Fruit fly (Drosophila melanogaster): Measurements from ENCODE around the gene Scsalpha1.

The Scsalpha1 gene

dm6 chr3L:3791043-3791682, 22.8 kb upstream of the Scsalpha1 start (continued):
- TF ChIP-seq tgo (GFP tag; IDR thresholded peaks at IDR 0.05): no peak
- no peak for TF ChIP-seq CG11085 (GFP tag; IDR thresholded peaks at IDR 0.05)
- TF ChIP-seq grau (tag; optimal IDR thresholded peaks at IDR 0.05): peak; percentile 46
- TF ChIP-seq CG1233 (GFP tag; optimal IDR thresholded peaks at IDR 0.05): no peak
- no peak for TF ChIP-seq CG3163 (GFP tag; optimal IDR thresholded peaks at IDR 0.05)
- TF ChIP-seq NK7.1 (GFP tag; optimal IDR thresholded peaks at IDR 0.05): no peak
- TF ChIP-seq Dp (GFP tag; optimal IDR thresholded peaks at IDR 0.05): no peak
- no peak for TF ChIP-seq CG12744 (GFP tag; optimal IDR thresholded peaks at IDR 0.05)
- no peak for TF ChIP-seq gcm (GFP tag; optimal IDR thresholded peaks at IDR 0.05)
- TF ChIP-seq HLH3B (GFP tag; IDR thresholded peaks at IDR 0.05): no peak
- no peak for TF ChIP-seq ham (GFP tag; IDR thresholded peaks at IDR 0.05)
- TF ChIP-seq Asciz (GFP tag; optimal IDR thresholded peaks at IDR 0.05): no peak
- TF ChIP-seq CG15479 (GFP tag; optimal IDR thresholded peaks at IDR 0.05): no peak
- TF ChIP-seq slbo (GFP tag; IDR thresholded peaks at IDR 0.05): no peak
- no peak for TF ChIP-seq lilli (GFP tag; optimal IDR thresholded peaks at IDR 0.05)
- TF ChIP-seq org-1 (GFP tag; optimal IDR thresholded peaks at IDR 0.05): no peak
- no peak for TF ChIP-seq CG2678 (tag; optimal IDR thresholded peaks at IDR 0.05)
- TF ChIP-seq Dref (GFP tag; IDR thresholded peaks at IDR 0.05): no peak
- no peak for TF ChIP-seq CG2129 (GFP tag; IDR thresholded peaks at IDR 0.05; ENCODE audit: partially characterized antibody)
- TF ChIP-seq CG14014 (GFP tag; IDR thresholded peaks at IDR 0.05): no peak; the same call in 1 of the 2 replicates
- no peak for TF ChIP-seq nom (GFP tag; optimal IDR thresholded peaks at IDR 0.05)
- no peak for TF ChIP-seq sima (GFP tag; optimal IDR thresholded peaks at IDR 0.05)
- no peak for TF ChIP-seq croc (GFP tag; conservative IDR thresholded peaks at IDR 0.05)
- TF ChIP-seq CG12391 (tag; optimal IDR thresholded peaks at IDR 0.05): no peak
- no peak for TF ChIP-seq mam (GFP tag; optimal IDR thresholded peaks at IDR 0.05)
- TF ChIP-seq wek (GFP tag; optimal IDR thresholded peaks at IDR 0.05): no peak
- TF ChIP-seq CG9727 (GFP tag; optimal IDR thresholded peaks at IDR 0.05): peak; percentile 12
- TF ChIP-seq CG4424 (GFP tag; optimal IDR thresholded peaks at IDR 0.05): peak; percentile 31
- TF ChIP-seq CG12299 (tag; optimal IDR thresholded peaks at IDR 0.05): no peak
- no peak for TF ChIP-seq chm (GFP tag; IDR thresholded peaks at IDR 0.05)
- no peak for TF ChIP-seq CrebB (tag; optimal IDR thresholded peaks at IDR 0.05)
- no peak for TF ChIP-seq CG3838 (GFP tag; optimal IDR thresholded peaks at IDR 0.05)
- no peak for TF ChIP-seq Xrp1 (GFP tag; IDR thresholded peaks at IDR 0.05)
- TF ChIP-seq Sox102F (GFP tag; optimal IDR thresholded peaks at IDR 0.05): peak; percentile 15
- TF ChIP-seq CG6272 (GFP tag; IDR thresholded peaks at IDR 0.05): no peak
- TF ChIP-seq ind (GFP tag; optimal IDR thresholded peaks at IDR 0.05): no peak
- no peak for TF ChIP-seq trh (GFP tag; optimal IDR thresholded peaks at IDR 0.05)
- no peak for TF ChIP-seq zen2 (GFP tag; IDR thresholded peaks at IDR 0.05; ENCODE audit: partially characterized antibody)
- TF ChIP-seq CG18262 (tag; optimal IDR thresholded peaks at IDR 0.05): no peak
- TF ChIP-seq Opbp (GFP tag; IDR thresholded peaks at IDR 0.05; ENCODE audit: partially characterized antibody): no peak; the same call in 2 of the 3 replicates
- no peak for TF ChIP-seq luna (GFP tag; optimal IDR thresholded peaks at IDR 0.05)
- no peak for TF ChIP-seq CG17359 (tag; optimal IDR thresholded peaks at IDR 0.05)
- TF ChIP-seq CG17829 (tag; optimal IDR thresholded peaks at IDR 0.05): no peak
- TF ChIP-seq CG15073 (GFP tag; optimal IDR thresholded peaks at IDR 0.05): no peak
- no peak for TF ChIP-seq bigmax (GFP tag; optimal IDR thresholded peaks at IDR 0.05)
- TF ChIP-seq Ets97D (GFP tag; optimal IDR thresholded peaks at IDR 0.05): no peak
- TF ChIP-seq TFAM (GFP tag; optimal IDR thresholded peaks at IDR 0.05): no peak
- TF ChIP-seq CHES-1-like (GFP tag; optimal IDR thresholded peaks at IDR 0.05): no peak
- no peak for TF ChIP-seq twi (tag; optimal IDR thresholded peaks at IDR 0.05)
- TF ChIP-seq pum (GFP tag; optimal IDR thresholded peaks at IDR 0.05): no peak
- TF ChIP-seq Atf-2 (GFP tag; optimal IDR thresholded peaks at IDR 0.05): no peak

Data from whole organism, embryonic.